Worm (Caenorhabditis elegans) whole organism, midembryonic: Measurements from ENCODE around the gene F15H10.10.

Experiments
- T22C8.4 ChIP-seq: fragments of 200-800 bp; sonication (Bioruptor generic); IDR thresholded peaks from 2 replicates; pipeline ENCODE4 v1.3.6; 2022; ENCODE audit warnings: missing genetic modification characterization, missing compliant biosample characterization
- cog-1 ChIP-seq: sonication (generic microtip); optimal IDR thresholded peaks from 2 replicates; lab custom pipeline; 2016; ENCODE audit warnings: missing genetic modification characterization, missing compliant biosample characterization
- flt-1 ChIP-seq: fragments of 200-800 bp; sonication (Bioruptor generic); IDR thresholded peaks from 2 replicates; pipeline ENCODE4 v1.3.6; 2022; ENCODE audit warnings: missing genetic modification characterization, missing compliant biosample characterization
- klf-2 ChIP-seq: fragments of 200-800 bp; sonication (Bioruptor generic); conservative IDR thresholded peaks from 2 replicates; pipeline ENCODE4 v1.3.6; 2022; ENCODE audit warnings: missing genetic modification reagents, missing genetic modification characterization, missing compliant biosample characterization
- ref-1 ChIP-seq: fragments of 200-800 bp; sonication (Bioruptor generic); conservative IDR thresholded peaks from 2 replicates; pipeline ENCODE4 v1.3.6; 2022; ENCODE audit warnings: missing genetic modification reagents, missing genetic modification characterization, missing compliant biosample characterization
- tab-1 ChIP-seq: fragments of 200-800 bp; sonication (Bioruptor generic); IDR thresholded peaks from 2 replicates; pipeline ENCODE4 v1.3.6; 2022; ENCODE audit warnings: missing genetic modification characterization, missing compliant biosample characterization
- ztf-23 ChIP-seq: fragments of 200-800 bp; sonication (Bioruptor generic); IDR thresholded peaks from 2 replicates; pipeline ENCODE4 v1.3.6; 2022; ENCODE audit warnings: missing genetic modification reagents, missing genetic modification characterization, missing compliant biosample characterization
- ztf-29 ChIP-seq: fragments of 200-800 bp; sonication (Bioruptor generic); IDR thresholded peaks from 2 replicates; pipeline ENCODE4 v1.3.6; 2022; ENCODE audit warnings: missing genetic modification reagents, missing genetic modification characterization, missing compliant biosample characterization

DNA sequence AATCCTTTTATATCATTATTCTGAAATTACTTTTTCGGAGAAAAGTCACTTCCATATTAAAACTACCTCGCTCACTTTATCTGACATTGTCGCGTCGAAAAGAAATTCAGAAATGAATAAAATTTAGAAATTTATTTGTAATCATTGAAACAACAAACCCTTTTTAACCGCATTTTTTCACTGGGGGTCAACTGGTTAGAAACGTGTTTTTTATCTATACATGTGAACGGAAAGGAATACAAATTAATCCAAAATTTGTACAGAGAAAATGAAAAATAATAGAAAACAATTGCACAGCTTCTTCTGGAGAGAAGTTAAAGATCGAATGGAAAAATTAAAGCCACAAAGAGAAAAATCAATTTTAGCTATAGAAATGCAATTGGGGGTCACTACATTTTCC, 11.8 kb upstream of the F15H10.10 start, which contains the start of gene tag-314:
- TF ChIP-seq flt-1 (GFP tag; lab: Robert Waterston, UW) (no peak), ref-1 (GFP tag; lab: Robert Waterston, UW) (no peak), klf-2 (GFP tag; lab: Robert Waterston, UW) (no peak), cog-1 (tag; lab: Kevin White, UChicago) (no peak), ztf-23 (GFP tag; lab: Robert Waterston, UW) (no peak), tab-1 (GFP tag; lab: Robert Waterston, UW) (no peak), T22C8.4 (GFP tag; lab: Robert Waterston, UW) (no peak), ztf-29 (GFP tag; lab: Robert Waterston, UW) (no peak)
